Worm (Caenorhabditis elegans) whole organism, late embryonic: Measurements from ENCODE around the gene ZK1307.9.

Source experiments
- sdc-2 ChIP-seq: sonication (generic microtip); optimal IDR thresholded peaks from 2 replicates; lab custom pipeline; 2016; ENCODE audit warnings: missing genotype, missing genetic modification characterization, missing compliant biosample characterization
- tbx-2 ChIP-seq: sonication (generic microtip); optimal IDR thresholded peaks from 2 replicates; lab custom pipeline; 2016; ENCODE audit warnings: missing genetic modification characterization, missing compliant biosample characterization

DNA sequence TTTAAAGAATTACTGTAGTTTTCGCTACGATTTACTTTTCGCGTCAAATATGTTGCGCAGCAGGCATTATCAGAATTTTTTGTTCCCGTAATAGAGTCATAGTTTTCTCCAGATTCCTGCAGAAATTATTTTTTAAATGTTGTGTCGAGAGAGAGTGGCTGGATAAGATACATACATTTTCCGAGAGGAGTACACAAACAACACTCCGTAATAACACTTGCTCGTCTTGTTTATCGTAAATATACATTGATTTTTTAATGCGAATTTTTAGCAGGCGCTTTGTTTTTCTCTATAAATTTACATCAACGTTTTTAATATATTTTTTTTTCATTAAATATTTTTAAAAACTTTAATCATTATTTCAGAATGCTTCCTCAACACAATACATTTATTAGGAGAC lies 19.7 kb downstream of the ZK1307.9 start, which contains the start of gene taf-8:
- TF ChIP-seq sdc-2 (tag; lab: Kevin White, UChicago) = no peak
- TF ChIP-seq tbx-2 = no peak
